Fruit fly (Drosophila melanogaster): ENCODE measurements around the gene CG5984.

dm6 chr3R:27226080-27226648 is 21.6 kb downstream of the CG5984 start:
- TF ChIP-seq h (GFP tag; optimal IDR thresholded peaks at IDR 0.05) (no peak), Vsx2 (GFP tag; optimal IDR thresholded peaks at IDR 0.05; ENCODE audit: partially characterized antibody) (no peak), Hnf4 (GFP tag; optimal IDR thresholded peaks at IDR 0.05) (no peak), CrebA (GFP tag; optimal IDR thresholded peaks at IDR 0.05; ENCODE audit: borderline replicate concordance) (no peak), psq (GFP tag; optimal IDR thresholded peaks at IDR 0.05) (no peak), lola (GFP tag; optimal IDR thresholded peaks at IDR 0.05) (no peak), OdsH (GFP tag; optimal IDR thresholded peaks at IDR 0.05) (no peak), CG9705 (GFP tag; optimal IDR thresholded peaks at IDR 0.05) (no peak), pan (optimal IDR thresholded peaks at IDR 0.05) (no peak), Sp1 (GFP tag; optimal IDR thresholded peaks at IDR 0.05) (no peak), foxo (GFP tag; optimal IDR thresholded peaks at IDR 0.05) (no peak)

Measured in whole organism, wandering third instar larva.